Fruit fly (Drosophila melanogaster) whole organism, embryonic: ENCODE results near the gene CG31029.

Source experiments
- CG4404 ChIP-seq: fragments of 200-800 bp; sonication (Bioruptor generic); IDR thresholded peaks from 2 replicates; pipeline ENCODE4 v1.3.6; 2022; ENCODE audit warnings: missing biosample characterization, missing genetic modification characterization
- CG4707 ChIP-seq: fragments of 200-800 bp; sonication (Bioruptor generic); optimal IDR thresholded peaks from 2 replicates; lab custom pipeline; 2018; ENCODE audit warnings: missing biosample characterization, mild to moderate bottlenecking, missing genetic modification characterization, moderate library complexity
- her ChIP-seq: fragments of 200-800 bp; sonication (Bioruptor generic); optimal IDR thresholded peaks from 2 replicates; lab custom pipeline; 2016; ENCODE audit warnings: missing biosample characterization, missing genetic modification characterization

DNA sequence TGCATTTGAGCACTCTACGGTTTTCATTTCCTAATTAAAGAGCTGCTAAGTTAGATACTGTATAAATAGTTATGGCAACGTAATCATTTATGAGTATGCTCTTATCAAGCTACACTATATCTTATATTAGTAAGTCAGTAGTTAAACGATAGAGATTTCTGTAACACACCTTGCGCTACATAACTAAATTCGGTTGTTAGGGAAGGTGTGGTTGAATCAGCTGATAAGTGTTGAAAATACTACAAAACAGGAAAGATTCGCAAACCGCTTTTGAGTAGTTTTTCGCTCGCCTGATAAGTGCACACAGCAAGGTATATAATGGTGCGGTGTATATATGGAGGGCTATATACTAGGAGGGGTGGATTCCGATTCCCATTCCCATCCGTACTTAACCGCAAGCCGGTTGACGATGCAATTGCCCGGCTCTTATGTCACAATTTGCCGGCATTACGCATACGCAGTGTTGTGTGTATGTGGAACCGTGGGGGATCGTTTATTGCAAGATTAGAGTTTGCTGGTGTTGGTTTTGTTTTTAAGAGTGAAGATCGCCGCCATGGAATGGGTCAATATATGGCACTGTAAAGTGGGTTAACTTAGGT is 27.2 kb downstream of the CG31029 start:
- TF ChIP-seq her (GFP tag; lab: Kevin White, UChicago) (no peak), CG4404 (GFP tag; lab: Robert Waterston, UW) (no peak), CG4707 (GFP tag; lab: Kevin White, UChicago) (no peak)
